Worm (Caenorhabditis elegans) whole organism, L3 larva: ENCODE measurements around the gene gst-32.

Experiments
- ceh-16 ChIP-seq: sonication (generic microtip); optimal IDR thresholded peaks from 2 replicates; lab custom pipeline; 2017; ENCODE audit warnings: missing biosample characterization, missing genetic modification characterization
- egl-27 ChIP-seq: sonication (generic microtip); optimal IDR thresholded peaks from 4 replicates; lab custom pipeline; 2017; ENCODE audit warnings: missing biosample characterization, missing genetic modification reagents, missing genetic modification characterization
- elt-2 ChIP-seq: sonication (generic microtip); optimal IDR thresholded peaks from 2 replicates; lab custom pipeline; 2016; ENCODE audit warnings: missing genetic modification reagents, mild to moderate bottlenecking, missing genetic modification characterization, missing compliant biosample characterization
- hmg-11 ChIP-seq: sonication (generic microtip); optimal IDR thresholded peaks from 2 replicates; lab custom pipeline; 2016; ENCODE audit warnings: missing genetic modification characterization, missing compliant biosample characterization
- lin-39 ChIP-seq: fragments of 150-350 bp; optimal IDR thresholded peaks from 2 replicates; lab custom pipeline; 2018; ENCODE audit warnings: missing biosample characterization, missing genetic modification reagents, missing genetic modification characterization
- nhr-25 ChIP-seq: sonication (generic microtip); optimal IDR thresholded peaks from 2 replicates; lab custom pipeline; 2017; ENCODE audit warnings: missing biosample characterization, missing genetic modification characterization
- nhr-76 ChIP-seq: fragments of 150-350 bp; sonication (generic microtip); optimal IDR thresholded peaks from 5 replicates; lab custom pipeline; 2014; ENCODE audit warnings: missing biosample characterization, missing genetic modification characterization
- nhr-77 ChIP-seq: fragments of 150-350 bp; optimal IDR thresholded peaks from 2 replicates; lab custom pipeline; 2014; ENCODE audit warnings: missing biosample characterization, missing genetic modification characterization
- sea-2 ChIP-seq: fragments of 150-350 bp; sonication (generic microtip); optimal IDR thresholded peaks from 4 replicates; lab custom pipeline; 2014; ENCODE audit warnings: missing biosample characterization, missing genetic modification reagents, missing genetic modification characterization
- skn-1 ChIP-seq: fragments of 150-350 bp; optimal IDR thresholded peaks from 2 replicates; lab custom pipeline; 2014; ENCODE audit warnings: missing biosample characterization, missing genetic modification characterization
- unc-39 ChIP-seq: sonication (generic microtip); optimal IDR thresholded peaks from 4 replicates; lab custom pipeline; 2017; ENCODE audit warnings: missing biosample characterization, missing genetic modification characterization
- ztf-11 ChIP-seq: fragments of 150-350 bp; optimal IDR thresholded peaks from 2 replicates; lab custom pipeline; 2014; ENCODE audit warnings: missing biosample characterization, missing genetic modification characterization

DNA sequence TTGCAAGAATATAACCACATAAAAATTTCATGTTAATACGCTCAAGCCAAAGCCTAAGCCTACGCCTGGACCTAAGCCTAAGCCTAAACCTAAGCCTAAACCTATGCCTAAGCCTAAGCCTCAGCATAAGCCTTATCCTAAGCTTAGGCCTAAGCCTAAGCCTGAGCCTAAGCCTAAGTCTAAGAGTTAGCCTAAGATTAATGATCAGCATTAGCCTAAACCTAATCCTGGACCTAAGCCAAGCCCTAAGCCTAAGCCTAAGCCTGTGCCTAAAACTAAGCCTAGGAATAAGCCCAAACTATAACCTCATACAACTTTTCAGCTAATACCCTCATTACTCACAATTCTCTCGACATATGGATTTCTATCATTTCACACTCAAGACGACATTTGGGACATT is 20.0 kb downstream of the gst-32 start:
- TF ChIP-seq elt-2 (no peak), nhr-76 (tag; lab: Kevin White, UChicago) (no peak), nhr-25 (tag; lab: Kevin White, UChicago) (no peak), skn-1 (no peak), unc-39 (tag; lab: Kevin White, UChicago) (no peak), lin-39 (tag; lab: Kevin White, UChicago) (no peak), sea-2 (no peak), ceh-16 (no peak), hmg-11 (tag; lab: Kevin White, UChicago) (no peak), egl-27 (tag; lab: Kevin White, UChicago) (no peak), nhr-77 (tag; lab: Kevin White, UChicago) (no peak), ztf-11 (tag; lab: Kevin White, UChicago) (no peak)
